Worm (Caenorhabditis elegans) whole organism, midembryonic: ENCODE data around the gene str-40.
"Not testable (repeated sequence)": the region's sequence is repeated elsewhere in the genome, so short reads cannot be mapped to it uniquely, and the experiment has no call there.

Experiments used
- T22C8.4 ChIP-seq: fragments of 200-800 bp; sonication (Bioruptor generic); IDR thresholded peaks from 2 replicates; pipeline ENCODE4 v1.3.6; 2022; ENCODE audit warnings: missing genetic modification characterization, missing compliant biosample characterization
- cog-1 ChIP-seq: sonication (generic microtip); optimal IDR thresholded peaks from 2 replicates; lab custom pipeline; 2016; ENCODE audit warnings: missing genetic modification characterization, missing compliant biosample characterization
- flt-1 ChIP-seq: fragments of 200-800 bp; sonication (Bioruptor generic); IDR thresholded peaks from 2 replicates; pipeline ENCODE4 v1.3.6; 2022; ENCODE audit warnings: missing genetic modification characterization, missing compliant biosample characterization
- klf-2 ChIP-seq: fragments of 200-800 bp; sonication (Bioruptor generic); conservative IDR thresholded peaks from 2 replicates; pipeline ENCODE4 v1.3.6; 2022; ENCODE audit warnings: missing genetic modification reagents, missing genetic modification characterization, missing compliant biosample characterization
- med-1 ChIP-seq: sonication (generic microtip); optimal IDR thresholded peaks from 2 replicates; lab custom pipeline; 2017; ENCODE audit warnings: missing genetic modification characterization, mild to moderate bottlenecking, missing compliant biosample characterization, antibody characterized with exemption, missing genetic modification reagents; ENCODE audit not compliant: insufficient read depth
- ref-1 ChIP-seq: fragments of 200-800 bp; sonication (Bioruptor generic); conservative IDR thresholded peaks from 2 replicates; pipeline ENCODE4 v1.3.6; 2022; ENCODE audit warnings: missing genetic modification reagents, missing genetic modification characterization, missing compliant biosample characterization
- tab-1 ChIP-seq: fragments of 200-800 bp; sonication (Bioruptor generic); IDR thresholded peaks from 2 replicates; pipeline ENCODE4 v1.3.6; 2022; ENCODE audit warnings: missing genetic modification characterization, missing compliant biosample characterization
- ztf-23 ChIP-seq: fragments of 200-800 bp; sonication (Bioruptor generic); IDR thresholded peaks from 2 replicates; pipeline ENCODE4 v1.3.6; 2022; ENCODE audit warnings: missing genetic modification reagents, missing genetic modification characterization, missing compliant biosample characterization
- ztf-29 ChIP-seq: fragments of 200-800 bp; sonication (Bioruptor generic); IDR thresholded peaks from 2 replicates; pipeline ENCODE4 v1.3.6; 2022; ENCODE audit warnings: missing genetic modification reagents, missing genetic modification characterization, missing compliant biosample characterization

The str-40 gene

ce11 chrV:3069101-3069500 is at the start of gene str-40:
Gene str-40 (minus strand): TSS chrV:3069201.
- no peak for TF ChIP-seq klf-2
- no peak for TF ChIP-seq med-1
- no peak for TF ChIP-seq ztf-29 (GFP tag; lab: Robert Waterston, UW)
- TF ChIP-seq cog-1: no peak
- TF ChIP-seq ref-1: no peak

- no peak for TF ChIP-seq ztf-23 (GFP tag; lab: Robert Waterston, UW)
- no peak for TF ChIP-seq cog-1
- no peak for TF ChIP-seq ztf-29 (GFP tag; lab: Robert Waterston, UW)
- no peak for TF ChIP-seq klf-2
- TF ChIP-seq T22C8.4 (GFP tag; lab: Robert Waterston, UW): no peak
- TF ChIP-seq med-1: no peak
- no peak for TF ChIP-seq ref-1
- no peak for TF ChIP-seq flt-1
- TF ChIP-seq tab-1 (GFP tag; lab: Robert Waterston, UW): no peak
Measured at ce11 chrV:3118167-3118566, 49.2 kb upstream of the str-40 start, which contains the start of gene clec-210. Gene clec-210 (plus strand): TSS chrV:3118377.

DNA sequence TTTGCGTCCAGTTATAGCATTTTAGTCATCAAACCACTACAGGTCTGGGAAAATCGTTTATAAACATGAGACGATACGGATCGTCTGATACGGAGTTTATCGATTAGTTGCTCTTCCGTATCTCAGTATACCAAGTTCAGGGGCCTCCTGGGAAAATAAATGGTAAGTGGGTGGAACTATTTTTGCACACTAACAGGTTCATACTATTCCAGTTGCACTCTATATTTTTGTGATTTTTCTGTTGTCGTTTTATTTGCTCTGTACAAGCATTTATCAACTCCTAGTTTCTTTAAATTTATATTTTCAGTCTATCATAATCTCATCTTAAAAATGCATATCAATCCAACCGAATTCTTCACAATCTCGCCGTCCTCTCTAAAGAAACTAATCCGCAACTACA is 46.0 kb upstream of the str-40 start, which contains the start of gene Y73C8C.3:
Gene Y73C8C.3, plus strand, starts transcription at position 301 of the 400 bp plus-strand sequence.
- TF ChIP-seq tab-1 (GFP tag; lab: Robert Waterston, UW): no peak

DNA sequence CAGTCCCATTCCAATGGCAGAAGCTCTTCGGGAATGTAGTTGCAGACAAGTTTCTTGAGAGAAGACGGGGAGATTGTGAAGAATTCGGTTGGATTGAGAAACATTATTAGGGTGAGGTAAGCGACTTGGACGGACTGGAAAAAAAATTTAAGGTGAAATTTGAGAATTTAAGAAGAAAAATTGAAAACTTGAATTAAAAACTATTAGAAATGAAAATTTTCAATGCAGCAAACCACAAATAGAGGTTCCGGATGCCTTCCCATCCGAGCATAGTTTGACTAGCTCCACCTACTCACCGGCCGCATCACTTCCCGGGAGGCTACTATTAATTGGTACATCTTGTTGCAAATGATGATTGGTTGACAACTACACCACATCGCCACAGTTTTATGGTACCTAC is 44.8 kb upstream of the str-40 start, which contains the start of gene Y73C8C.8:
Gene Y73C8C.8, minus strand, starts transcription at position 101 of the 400 bp plus-strand sequence.
- TF ChIP-seq ztf-23 (GFP tag; lab: Robert Waterston, UW) (no peak), ztf-29 (GFP tag; lab: Robert Waterston, UW) (no peak), tab-1 (GFP tag; lab: Robert Waterston, UW) (no peak), med-1 (no peak), cog-1 (no peak), T22C8.4 (GFP tag; lab: Robert Waterston, UW) (no peak), klf-2 (no peak), flt-1 (no peak)

- TF ChIP-seq tab-1 (GFP tag; lab: Robert Waterston, UW) (no peak), ztf-23 (GFP tag; lab: Robert Waterston, UW) (no peak), med-1 (no peak), klf-2 (no peak), flt-1 (no peak), T22C8.4 (GFP tag; lab: Robert Waterston, UW) (no peak), ref-1 (no peak), ztf-29 (GFP tag; lab: Robert Waterston, UW) (no peak), cog-1 (no peak)
Measured at ce11 chrV:3112198-3112597, 43.2 kb upstream of the str-40 start.

- TF ChIP-seq tab-1 (GFP tag; lab: Robert Waterston, UW): no peak
Measured at ce11 chrV:3107450-3107849, 38.4 kb upstream of the str-40 start, which contains the start of gene str-68. Gene str-68 (minus strand): TSS chrV:3107550.

DNA sequence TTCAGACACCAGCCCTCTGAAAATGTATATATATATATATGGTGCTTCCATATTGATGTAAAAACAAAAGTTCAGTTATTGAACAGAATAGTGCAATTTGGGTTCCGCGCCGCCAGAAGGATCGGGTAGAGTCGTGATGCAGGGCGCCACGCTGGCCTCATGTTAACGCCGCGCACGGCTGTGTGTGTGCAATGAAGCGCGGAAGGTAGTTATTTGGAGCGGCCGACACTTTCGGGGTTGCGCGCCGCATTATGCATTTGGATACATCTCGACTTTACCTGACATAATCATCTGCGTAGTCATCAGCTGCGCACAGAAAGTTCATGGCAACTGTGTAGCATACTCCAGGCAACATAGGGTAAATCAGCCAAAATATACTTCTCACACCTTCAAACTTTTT is 37.8 kb upstream of the str-40 start:
- no peak for TF ChIP-seq flt-1
- TF ChIP-seq ref-1: no peak
- no peak for TF ChIP-seq klf-2

ce11 chrV:3105810-3106209 is 36.8 kb upstream of the str-40 start, which contains the start of gene str-69:
Gene str-69 (minus strand): TSS chrV:3105910.
- TF ChIP-seq ztf-29 (GFP tag; lab: Robert Waterston, UW) (no peak), klf-2 (no peak), ref-1 (no peak), ztf-23 (GFP tag; lab: Robert Waterston, UW) (no peak), med-1 (no peak)

DNA sequence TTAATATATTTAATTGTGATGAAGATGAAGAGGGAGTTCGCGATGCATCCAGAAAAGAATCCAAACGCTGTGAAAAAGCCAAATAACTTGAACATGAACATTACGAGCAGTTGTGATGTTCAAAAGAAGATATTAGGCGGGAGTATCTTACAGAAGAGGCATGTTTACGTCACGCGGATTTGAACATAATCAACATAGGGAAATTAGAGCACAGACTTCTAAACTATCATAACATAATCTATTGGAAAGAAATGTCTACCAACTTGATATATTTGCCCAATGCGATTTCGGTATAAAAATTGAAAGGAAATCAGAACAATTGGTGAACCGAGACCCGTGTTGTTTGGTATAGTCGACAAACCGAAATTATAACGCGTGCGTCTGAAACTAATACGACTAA is 35.1 kb upstream of the str-40 start, which contains the start of gene str-66:
Gene str-66, minus strand, starts transcription at position 101 of the 400 bp plus-strand sequence.
- TF ChIP-seq tab-1 (GFP tag; lab: Robert Waterston, UW) (no peak), cog-1 (no peak), ztf-23 (GFP tag; lab: Robert Waterston, UW) (no peak), flt-1 (no peak), ref-1 (no peak), ztf-29 (GFP tag; lab: Robert Waterston, UW) (no peak), klf-2 (no peak), T22C8.4 (GFP tag; lab: Robert Waterston, UW) (no peak), med-1 (no peak)

ce11 chrV:3102049-3102448 is 33.0 kb upstream of the str-40 start, which contains the start of gene Y73C8C.4:
Gene Y73C8C.4 (minus strand): TSS chrV:3102149.
- not testable (repeated sequence) for TF ChIP-seq tab-1 (GFP tag; lab: Robert Waterston, UW); klf-2; cog-1

DNA sequence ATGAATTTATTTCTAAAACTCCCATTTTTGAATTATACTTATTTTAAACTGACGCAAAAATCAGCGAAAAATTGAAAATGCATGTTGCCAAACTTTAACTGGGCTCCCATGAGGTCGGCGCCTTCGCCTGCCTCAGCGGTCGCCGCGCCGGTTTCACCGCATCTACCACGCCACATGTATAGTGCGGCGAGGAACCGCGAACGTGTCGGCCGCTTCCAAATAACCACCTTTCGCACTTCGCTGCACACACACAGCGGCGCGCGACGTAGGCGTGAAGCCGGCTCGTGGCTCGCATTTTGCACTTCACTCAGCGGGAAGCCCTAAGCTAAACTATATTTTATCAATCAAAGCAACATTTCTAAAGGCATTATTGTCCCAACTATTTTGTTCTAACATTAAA is 31.5 kb upstream of the str-40 start:
- no peak for TF ChIP-seq tab-1 (GFP tag; lab: Robert Waterston, UW)
- no peak for TF ChIP-seq cog-1
- no peak for TF ChIP-seq ztf-23 (GFP tag; lab: Robert Waterston, UW)
- no peak for TF ChIP-seq klf-2
- no peak for TF ChIP-seq med-1
- TF ChIP-seq T22C8.4 (GFP tag; lab: Robert Waterston, UW): no peak
- no peak for TF ChIP-seq flt-1
- no peak for TF ChIP-seq ref-1
- TF ChIP-seq ztf-29 (GFP tag; lab: Robert Waterston, UW): no peak

ce11 chrV:3094351-3094750 is 25.4 kb upstream of the str-40 start, which contains the start of gene cyp-33C9:
Gene cyp-33C9 (minus strand): TSS chrV:3094561.
- TF ChIP-seq cog-1 (no peak), med-1 (no peak), ztf-23 (GFP tag; lab: Robert Waterston, UW) (no peak), ztf-29 (GFP tag; lab: Robert Waterston, UW) (no peak), flt-1 (no peak), ref-1 (no peak), tab-1 (GFP tag; lab: Robert Waterston, UW) (no peak), klf-2 (no peak), T22C8.4 (GFP tag; lab: Robert Waterston, UW) (no peak)
